Fruit fly (Drosophila melanogaster): ENCODE data around the gene alphaCOP.

dm6 chr3L:1592822-1593452 is 52.1 kb downstream of the alphaCOP start:
- TF ChIP-seq CG8301 (tag; optimal IDR thresholded peaks at IDR 0.05), result peak; percentile 47
- TF ChIP-seq CG12605 (GFP tag; IDR thresholded peaks at IDR 0.05), result no peak; the same call in 1 of the 2 replicates
- no peak for TF ChIP-seq Pif1B (GFP tag; optimal IDR thresholded peaks at IDR 0.05)
- no peak for TF ChIP-seq CG34367 (tag; optimal IDR thresholded peaks at IDR 0.05)
- peak; percentile 23 for TF ChIP-seq Snoo (tag; optimal IDR thresholded peaks at IDR 0.05)
- TF ChIP-seq CG4496 (GFP tag; IDR thresholded peaks at IDR 0.05), result 0 out of 3 replicates have a peak, but pooled peaks have one; percentile 38
